Fruit fly (Drosophila melanogaster): ENCODE data around the gene CG17005.

- TF ChIP-seq Gug (GFP tag; IDR thresholded peaks at IDR 0.05) (no peak), CG11902 (GFP tag; optimal IDR thresholded peaks at IDR 0.05) (no peak), OdsH (GFP tag; optimal IDR thresholded peaks at IDR 0.05) (no peak), eg (GFP tag; IDR thresholded peaks at IDR 0.05) (no peak), Blimp-1 (GFP tag; optimal IDR thresholded peaks at IDR 0.05) (no peak), CG6276 (GFP tag; optimal IDR thresholded peaks at IDR 0.05) (no peak), Lpt (GFP tag; optimal IDR thresholded peaks at IDR 0.05) (no peak), CG6808 (GFP tag; optimal IDR thresholded peaks at IDR 0.05) (no peak), salr (GFP tag; optimal IDR thresholded peaks at IDR 0.05) (no peak), CG4318 (GFP tag; optimal IDR thresholded peaks at IDR 0.05) (no peak), esn (GFP tag; optimal IDR thresholded peaks at IDR 0.05) (no peak), CG16779 (tag; optimal IDR thresholded peaks at IDR 0.05) (no peak)
Observed at dm6 chr2L:9341960-9342359, 14.4 kb downstream of the CG17005 start.
